Fruit fly (Drosophila melanogaster) whole organism, embryonic: ENCODE data around the gene CG42571.

Experiments used
- Bgb ChIP-seq: fragments of 200-800 bp; sonication (Bioruptor generic); IDR thresholded peaks from 2 replicates; pipeline ENCODE4 v1.3.6; 2022; ENCODE audit warnings: missing biosample characterization, missing genetic modification characterization; ENCODE audit not compliant: partially characterized antibody
- CG12299 ChIP-seq: fragments of 200-800 bp; sonication (Bioruptor generic); optimal IDR thresholded peaks from 2 replicates; lab custom pipeline; 2018; ENCODE audit warnings: missing biosample characterization, mild to moderate bottlenecking, missing genetic modification characterization
- CG12769 ChIP-seq: fragments of 200-800 bp; sonication (Bioruptor generic); optimal IDR thresholded peaks from 2 replicates; lab custom pipeline; 2019; ENCODE audit warnings: missing biosample characterization, mild to moderate bottlenecking, missing genetic modification characterization, moderate library complexity
- CG13624 ChIP-seq: fragments of 200-800 bp; sonication (Bioruptor generic); optimal IDR thresholded peaks from 2 replicates; lab custom pipeline; 2016; ENCODE audit warnings: missing biosample characterization, missing genetic modification characterization
- CG1647 ChIP-seq: fragments of 200-800 bp; sonication (Bioruptor generic); optimal IDR thresholded peaks from 3 replicates; lab custom pipeline; 2016; ENCODE audit warnings: missing biosample characterization, missing genetic modification characterization
- CG17359 ChIP-seq: fragments of 200-800 bp; sonication (Bioruptor generic); optimal IDR thresholded peaks from 3 replicates; lab custom pipeline; 2018; ENCODE audit warnings: missing biosample characterization, mild to moderate bottlenecking, missing genetic modification characterization, moderate library complexity
- CG18599 ChIP-seq: fragments of 200-800 bp; sonication (Bioruptor generic); optimal IDR thresholded peaks from 3 replicates; lab custom pipeline; 2017; ENCODE audit warnings: missing biosample characterization, missing genetic modification characterization, mild to moderate bottlenecking, moderate library complexity, missing genetic modification reagents
- CG31224 ChIP-seq: fragments of 200-800 bp; sonication (Bioruptor generic); IDR thresholded peaks from 2 replicates; pipeline ENCODE4 v1.3.6; 2022; ENCODE audit warnings: missing biosample characterization, missing genetic modification characterization
- CG32767 ChIP-seq: fragments of 200-800 bp; sonication (Bioruptor generic); IDR thresholded peaks from 2 replicates; pipeline ENCODE4 v1.3.6; 2022; ENCODE audit warnings: missing biosample characterization, missing genetic modification characterization
- CG3407 ChIP-seq: fragments of 200-800 bp; sonication (Bioruptor generic); optimal IDR thresholded peaks from 2 replicates; lab custom pipeline; 2018; ENCODE audit warnings: missing biosample characterization, mild to moderate bottlenecking, missing genetic modification characterization
- CG4424 ChIP-seq: fragments of 200-800 bp; sonication (Bioruptor generic); optimal IDR thresholded peaks from 3 replicates; lab custom pipeline; 2016; ENCODE audit warnings: missing biosample characterization, missing genetic modification characterization
- CG6791 ChIP-seq: fragments of 200-800 bp; sonication (Bioruptor generic); IDR thresholded peaks from 3 replicates; pipeline ENCODE4 v1.3.6; 2022; ENCODE audit warnings: missing biosample characterization, missing genetic modification characterization; ENCODE audit not compliant: partially characterized antibody
- CG7357 ChIP-seq: fragments of 200-800 bp; sonication (Bioruptor generic); IDR thresholded peaks from 3 replicates; pipeline ENCODE4 v1.3.6; 2022; ENCODE audit warnings: missing biosample characterization, missing genetic modification characterization
- CG7963 ChIP-seq: fragments of 200-800 bp; sonication (Bioruptor generic); IDR thresholded peaks from 3 replicates; pipeline ENCODE4 v1.3.6; 2022; ENCODE audit warnings: missing biosample characterization, missing genetic modification characterization; ENCODE audit not compliant: partially characterized antibody
- CG8089 ChIP-seq: fragments of 200-800 bp; sonication (Bioruptor generic); optimal IDR thresholded peaks from 3 replicates; lab custom pipeline; 2016; ENCODE audit warnings: missing biosample characterization, missing genetic modification characterization
- CG9215 ChIP-seq: fragments of 200-800 bp; sonication (Bioruptor generic); IDR thresholded peaks from 2 replicates; pipeline ENCODE4 v1.3.6; 2022; ENCODE audit warnings: missing biosample characterization, missing genetic modification characterization
- Dbx ChIP-seq: fragments of 200-800 bp; sonication (Bioruptor generic); IDR thresholded peaks from 3 replicates; pipeline ENCODE4 v1.3.6; 2022; ENCODE audit warnings: missing biosample characterization, missing genetic modification characterization
- HmgZ ChIP-seq: fragments of 200-800 bp; sonication (Bioruptor generic); optimal IDR thresholded peaks from 2 replicates; lab custom pipeline; 2018; ENCODE audit warnings: missing biosample characterization, mild to moderate bottlenecking, missing genetic modification characterization
- Hr78 ChIP-seq, 2 experiments: fragments of 200-800 bp in 1 of 2; fragments of >200 bp in 1 of 2; sonication (Bioruptor generic) in 1 of 2; optimal IDR thresholded peaks; 2 replicates each; lab custom pipeline; 2017 to 2019; ENCODE audit warnings: missing biosample characterization in 2 of 2, missing genetic modification characterization in 2 of 2, mild to moderate bottlenecking in 1 of 2, moderate library complexity in 1 of 2
- Mad ChIP-seq: fragments of 200-800 bp; sonication (Bioruptor generic); optimal IDR thresholded peaks from 2 replicates; lab custom pipeline; 2016; ENCODE audit warnings: missing biosample characterization, missing genetic modification characterization
- Med ChIP-seq: fragments of 200-800 bp; sonication (Bioruptor generic); peaks from one replicate; lab custom pipeline; 2016; ENCODE audit warnings: missing biosample characterization, missing genetic modification characterization, mild to moderate bottlenecking, inconsistent platforms, moderate library complexity
- Mes4 ChIP-seq: fragments of 200-800 bp; sonication (Bioruptor generic); optimal IDR thresholded peaks from 2 replicates; lab custom pipeline; 2016; ENCODE audit warnings: missing biosample characterization, missing genetic modification characterization
- Mrtf ChIP-seq: fragments of 200-800 bp; sonication (Bioruptor generic); IDR thresholded peaks from 3 replicates; pipeline ENCODE4 v1.3.6; 2022; ENCODE audit warnings: missing biosample characterization, missing genetic modification characterization
- Neu2 ChIP-seq: fragments of 200-800 bp; sonication (Bioruptor generic); optimal IDR thresholded peaks from 3 replicates; lab custom pipeline; 2016; ENCODE audit warnings: missing biosample characterization, missing genetic modification characterization, borderline replicate concordance
- Ptx1 ChIP-seq: fragments of 200-800 bp; sonication (Bioruptor generic); IDR thresholded peaks from 2 replicates; pipeline ENCODE4 v1.3.6; 2022; ENCODE audit warnings: missing biosample characterization, missing genetic modification characterization
- Ravus ChIP-seq: fragments of 200-800 bp; sonication (Bioruptor generic); IDR thresholded peaks from 2 replicates; pipeline ENCODE4 v1.3.6; 2022; ENCODE audit warnings: missing biosample characterization, missing genetic modification characterization
- Six4 ChIP-seq: fragments of 200-800 bp; sonication (Bioruptor generic); optimal IDR thresholded peaks from 2 replicates; lab custom pipeline; 2016; ENCODE audit warnings: missing biosample characterization, missing genetic modification characterization
- Stat92E ChIP-seq, 3 experiments: fragments of >200 bp in 2 of 3; fragments of 200-800 bp in 1 of 3; sonication (Bioruptor generic) in 1 of 3; optimal IDR thresholded peaks; 2 replicates each; lab custom pipeline; 2017 to 2019; ENCODE audit warnings: missing biosample characterization in 3 of 3, missing genetic modification characterization in 3 of 3, mild to moderate bottlenecking in 1 of 3, moderate library complexity in 1 of 3
- Vsx1 ChIP-seq: fragments of 200-800 bp; sonication (Bioruptor generic); optimal IDR thresholded peaks from 2 replicates; lab custom pipeline; 2017; ENCODE audit warnings: missing biosample characterization, mild to moderate bottlenecking, missing genetic modification characterization, missing genetic modification reagents
- Xrp1 ChIP-seq: fragments of 200-800 bp; sonication (Bioruptor generic); IDR thresholded peaks from 2 replicates; pipeline ENCODE4 v1.3.6; 2022; ENCODE audit warnings: missing biosample characterization, missing genetic modification characterization
- cg ChIP-seq: fragments of 200-800 bp; sonication (Bioruptor generic); optimal IDR thresholded peaks from 3 replicates; lab custom pipeline; 2019; ENCODE audit warnings: missing biosample characterization, mild to moderate bottlenecking, missing genetic modification characterization, moderate library complexity
- chinmo ChIP-seq: fragments of 200-800 bp; sonication (Bioruptor generic); IDR thresholded peaks from 4 replicates; pipeline ENCODE4 v1.3.6; 2022; ENCODE audit warnings: missing biosample characterization, missing genetic modification characterization; ENCODE audit not compliant: partially characterized antibody
- corto ChIP-seq: fragments of 200-800 bp; sonication (Bioruptor generic); optimal IDR thresholded peaks from 2 replicates; lab custom pipeline; 2016; ENCODE audit warnings: missing biosample characterization, mild to moderate bottlenecking, missing genetic modification characterization, moderate library complexity
- ems ChIP-seq: fragments of 200-800 bp; sonication (Bioruptor generic); optimal IDR thresholded peaks from 3 replicates; lab custom pipeline; 2016; ENCODE audit warnings: missing biosample characterization, missing genetic modification characterization
- gem ChIP-seq: fragments of 200-800 bp; sonication (Bioruptor generic); optimal IDR thresholded peaks from 2 replicates; lab custom pipeline; 2019; ENCODE audit warnings: missing biosample characterization, mild to moderate bottlenecking, missing genetic modification characterization, moderate library complexity
- inv ChIP-seq: fragments of 200-800 bp; sonication (Bioruptor generic); IDR thresholded peaks from 2 replicates; pipeline ENCODE4 v1.3.6; 2022; ENCODE audit warnings: missing biosample characterization, missing genetic modification characterization; ENCODE audit not compliant: partially characterized antibody
- ken ChIP-seq: fragments of 200-800 bp; sonication (Bioruptor generic); IDR thresholded peaks from 3 replicates; pipeline ENCODE4 v1.3.6; 2022; ENCODE audit warnings: missing biosample characterization, missing genetic modification characterization
- knrl ChIP-seq: fragments of 200-800 bp; sonication (Bioruptor generic); IDR thresholded peaks from 3 replicates; pipeline ENCODE4 v1.3.6; 2022; ENCODE audit warnings: missing biosample characterization, missing genetic modification characterization; ENCODE audit not compliant: partially characterized antibody
- lab ChIP-seq: fragments of 200-800 bp; sonication (Bioruptor generic); optimal IDR thresholded peaks from 3 replicates; lab custom pipeline; 2017; ENCODE audit warnings: missing biosample characterization, missing genetic modification characterization, mild to moderate bottlenecking, moderate library complexity, missing genetic modification reagents
- lbe ChIP-seq: fragments of 200-800 bp; sonication (Bioruptor generic); optimal IDR thresholded peaks from 2 replicates; lab custom pipeline; 2016; ENCODE audit warnings: missing biosample characterization, mild to moderate bottlenecking, missing genetic modification characterization
- nerfin-1 ChIP-seq: fragments of 200-800 bp; sonication (Bioruptor generic); optimal IDR thresholded peaks from 3 replicates; lab custom pipeline; 2019; ENCODE audit warnings: missing biosample characterization, mild to moderate bottlenecking, missing genetic modification characterization, moderate library complexity
- repo ChIP-seq: fragments of 200-800 bp; sonication (Bioruptor generic); optimal IDR thresholded peaks from 2 replicates; lab custom pipeline; 2016; ENCODE audit warnings: missing biosample characterization, missing genetic modification characterization
- schlank ChIP-seq: fragments of 200-800 bp; sonication (Bioruptor generic); optimal IDR thresholded peaks from 2 replicates; lab custom pipeline; 2018; ENCODE audit warnings: missing biosample characterization, mild to moderate bottlenecking, missing genetic modification characterization
- sima ChIP-seq: fragments of 200-800 bp; sonication (Bioruptor generic); optimal IDR thresholded peaks from 2 replicates; lab custom pipeline; 2016; ENCODE audit warnings: missing biosample characterization, missing genetic modification characterization
- sob ChIP-seq: fragments of 200-800 bp; sonication (Bioruptor generic); IDR thresholded peaks from 2 replicates; pipeline ENCODE4 v1.3.6; 2022; ENCODE audit warnings: missing biosample characterization, missing genetic modification characterization
- ssp ChIP-seq: fragments of 200-800 bp; sonication (Bioruptor generic); IDR thresholded peaks from 2 replicates; pipeline ENCODE4 v1.3.6; 2022; ENCODE audit warnings: missing biosample characterization, missing genetic modification characterization
- stwl ChIP-seq: fragments of 200-800 bp; sonication (Bioruptor generic); optimal IDR thresholded peaks from 3 replicates; lab custom pipeline; 2018; ENCODE audit warnings: missing biosample characterization, mild to moderate bottlenecking, missing genetic modification characterization, moderate library complexity
- tio ChIP-seq: fragments of 200-800 bp; sonication (Bioruptor generic); optimal IDR thresholded peaks from 2 replicates; lab custom pipeline; 2017; ENCODE audit warnings: missing biosample characterization, missing genetic modification characterization, inconsistent platforms
- trh ChIP-seq: fragments of 200-800 bp; sonication (Bioruptor generic); optimal IDR thresholded peaks from 2 replicates; lab custom pipeline; 2016; ENCODE audit warnings: missing biosample characterization, missing genetic modification characterization

Gene CG42571

dm6 chr3L:15713932-15714492 is 2.2 kb upstream of the CG42571 start (continued):
- TF ChIP-seq CG12299 (tag; lab: Kevin White, UChicago) = no peak
- peak; percentile 52 for TF ChIP-seq tio (GFP tag; lab: Kevin White, UChicago)
- TF ChIP-seq sima (GFP tag; lab: Kevin White, UChicago) = peak; percentile 40
- no peak for TF ChIP-seq Ravus (GFP tag; lab: Robert Waterston, UW)
- TF ChIP-seq Mad = peak; percentile 39
- peak; percentile 30 for TF ChIP-seq CG13624
- TF ChIP-seq lab (GFP tag; lab: Kevin White, UChicago) = peak; percentile 81
- no peak for TF ChIP-seq Neu2 (GFP tag; lab: Kevin White, UChicago)
- TF ChIP-seq CG8089 (GFP tag; lab: Kevin White, UChicago) = peak; percentile 54
- TF ChIP-seq inv = no peak
- peak; percentile 58 for TF ChIP-seq Mes4 (GFP tag; lab: Kevin White, UChicago)
- TF ChIP-seq CG17359 (tag; lab: Kevin White, UChicago) = peak; percentile 75
- peak; percentile 43 for TF ChIP-seq repo (GFP tag; lab: Kevin White, UChicago)
- peak; percentile 47; the same call in 1 of the 3 replicates for TF ChIP-seq Dbx (GFP tag; lab: Robert Waterston, UW)
- TF ChIP-seq gem (tag; lab: Kevin White, UChicago) = peak; percentile 59
- no peak for TF ChIP-seq ssp (GFP tag; lab: Robert Waterston, UW)
- no peak for TF ChIP-seq Mrtf (GFP tag; lab: Robert Waterston, UW)
- no peak for TF ChIP-seq CG32767
- no peak for TF ChIP-seq Bgb
- TF ChIP-seq Six4 = no peak
- TF ChIP-seq CG12769 (tag; lab: Kevin White, UChicago) = peak; percentile 76
- peak; percentile 57 for TF ChIP-seq schlank (tag; lab: Kevin White, UChicago)
- TF ChIP-seq CG31224 = no peak
- no peak for TF ChIP-seq CG7963 (GFP tag; lab: Robert Waterston, UW)
- TF ChIP-seq CG7357 = no peak
- TF ChIP-seq nerfin-1 (tag; lab: Kevin White, UChicago) = peak; percentile 7
- no peak for TF ChIP-seq knrl (GFP tag; lab: Robert Waterston, UW)
- no peak for TF ChIP-seq Stat92E (GFP tag; optimal IDR thresholded peaks at IDR 0.05; lab: Kevin White, UChicago)
- no peak for TF ChIP-seq stwl
- TF ChIP-seq CG6791 = no peak
- no peak for TF ChIP-seq CG9215 (GFP tag; lab: Robert Waterston, UW)
- TF ChIP-seq CG18599 (GFP tag; lab: Kevin White, UChicago) = peak; percentile 73
- 0 out of 3 replicates have a peak, but pooled peaks have one; percentile 36 for TF ChIP-seq ken (GFP tag; lab: Robert Waterston, UW)
- peak; percentile 43 for TF ChIP-seq ems (GFP tag; lab: Kevin White, UChicago)
- peak in 1 of 2 experiments; percentile 57 for TF ChIP-seq Hr78 (GFP tag; optimal IDR thresholded peaks at IDR 0.05; lab: Kevin White, UChicago)
- TF ChIP-seq lbe (GFP tag; lab: Kevin White, UChicago) = no peak
- TF ChIP-seq corto (GFP tag; lab: Kevin White, UChicago) = no peak
- peak; percentile 66; the same call in 1 of the 2 replicates for TF ChIP-seq sob (GFP tag; lab: Robert Waterston, UW)
- TF ChIP-seq chinmo = no peak
- TF ChIP-seq cg = no peak
- TF ChIP-seq Xrp1 = peak; percentile 78
- TF ChIP-seq HmgZ (tag; lab: Kevin White, UChicago) = peak; percentile 46
- TF ChIP-seq CG4424 (GFP tag; lab: Kevin White, UChicago) = no peak
- peak; percentile 36 for TF ChIP-seq CG1647 (GFP tag; lab: Kevin White, UChicago)
- TF ChIP-seq Ptx1 (GFP tag; lab: Robert Waterston, UW) = 0 out of 2 replicates have a peak, but pooled peaks have one; percentile 20
- TF ChIP-seq trh (GFP tag; lab: Kevin White, UChicago) = peak; percentile 59
- peak; percentile 91 for TF ChIP-seq Med (GFP tag; lab: Kevin White, UChicago)
- peak; percentile 77 for TF ChIP-seq CG3407 (GFP tag; lab: Kevin White, UChicago)
- peak; percentile 74 for TF ChIP-seq Vsx1 (GFP tag; lab: Kevin White, UChicago)
